Fruit fly (Drosophila melanogaster): Measurements from ENCODE around the gene CG11131.

The CG11131 gene

DNA sequence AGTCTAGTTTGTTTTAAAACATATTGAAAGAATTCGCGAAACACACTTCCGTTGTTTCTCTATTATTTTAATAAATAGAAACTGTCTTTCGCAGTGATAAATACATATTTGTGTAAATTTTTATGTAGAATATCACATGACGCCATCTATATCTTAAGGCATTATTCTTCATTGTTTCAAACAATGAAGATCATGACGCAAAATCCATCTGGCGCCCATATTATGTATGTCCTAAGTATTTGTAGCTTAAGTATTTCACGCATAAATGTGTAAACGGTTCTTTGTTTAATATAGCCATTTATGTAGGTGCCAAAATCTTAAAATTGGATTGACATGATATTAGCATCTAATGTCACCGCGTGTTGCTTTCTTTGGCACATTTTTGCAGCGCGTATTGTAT is 41.7 kb downstream of the CG11131 start:
- no peak for TF ChIP-seq woc (GFP tag; optimal IDR thresholded peaks at IDR 0.05)
- no peak for TF ChIP-seq HLH106 (tag; optimal IDR thresholded peaks at IDR 0.05)
- TF ChIP-seq CG32264 (GFP tag; optimal IDR thresholded peaks at IDR 0.05): no peak
- no peak for TF ChIP-seq dmrt93B (GFP tag; optimal IDR thresholded peaks at IDR 0.05)
- TF ChIP-seq foxo (GFP tag; optimal IDR thresholded peaks at IDR 0.05): no peak
- TF ChIP-seq GATAd (GFP tag; optimal IDR thresholded peaks at IDR 0.05): no peak

DNA sequence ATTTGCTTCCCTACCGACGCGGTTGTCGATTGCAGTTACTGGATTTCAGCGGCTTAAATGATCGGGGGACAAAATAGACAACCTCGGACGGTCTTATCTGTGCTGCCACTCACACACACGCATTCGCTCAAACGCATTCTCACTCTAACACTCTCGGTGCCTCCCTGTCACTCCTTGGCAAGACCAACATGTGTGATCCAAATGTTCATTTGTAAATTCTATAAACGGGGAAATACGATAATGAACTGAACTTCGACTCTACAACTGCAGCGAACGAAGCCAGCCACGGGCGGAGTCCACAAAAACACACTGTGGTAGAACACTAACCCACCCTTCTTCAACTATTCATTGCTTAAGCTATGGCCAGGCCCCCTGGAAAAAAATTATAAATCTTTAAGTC is 44.9 kb downstream of the CG11131 start:
- TF ChIP-seq sv (GFP tag; optimal IDR thresholded peaks at IDR 0.05): no peak
- TF ChIP-seq OdsH (GFP tag; optimal IDR thresholded peaks at IDR 0.05): no peak
- TF ChIP-seq Hnf4 (GFP tag; optimal IDR thresholded peaks at IDR 0.05): no peak
- TF ChIP-seq Hr83 (GFP tag; optimal IDR thresholded peaks at IDR 0.05; ENCODE audit: poor library complexity, severe bottlenecking): no peak
- TF ChIP-seq woc (GFP tag; optimal IDR thresholded peaks at IDR 0.05): no peak
- no peak for TF ChIP-seq tai (GFP tag; optimal IDR thresholded peaks at IDR 0.05)
- no peak for TF ChIP-seq jim (GFP tag; optimal IDR thresholded peaks at IDR 0.05)
- no peak for TF ChIP-seq dsf (GFP tag; optimal IDR thresholded peaks at IDR 0.05; ENCODE audit: borderline replicate concordance)
- no peak for TF ChIP-seq foxo (GFP tag; optimal IDR thresholded peaks at IDR 0.05)
- TF ChIP-seq fru (GFP tag; optimal IDR thresholded peaks at IDR 0.05): no peak

DNA sequence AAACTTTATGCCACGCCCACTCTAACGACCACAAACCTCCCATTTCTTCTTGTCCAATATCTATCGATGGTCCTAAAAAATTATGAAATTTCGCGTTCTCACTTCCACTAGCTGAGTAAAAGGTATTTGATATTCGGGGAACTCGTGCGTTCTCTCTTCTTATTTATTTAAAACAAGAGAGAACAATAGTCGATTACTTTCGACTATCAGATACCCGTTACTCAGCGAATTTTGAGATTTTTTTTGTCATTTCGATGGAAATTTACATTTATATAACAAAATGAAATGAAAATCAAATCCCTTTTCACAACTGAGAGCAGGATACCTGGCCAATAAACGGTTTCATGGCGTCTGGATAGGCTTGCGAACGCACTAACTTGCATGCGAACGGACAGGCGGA is 45.9 kb downstream of the CG11131 start:
- TF ChIP-seq CG32264 (GFP tag; optimal IDR thresholded peaks at IDR 0.05) (no peak), CG9705 (GFP tag; optimal IDR thresholded peaks at IDR 0.05) (no peak), pan (optimal IDR thresholded peaks at IDR 0.05) (no peak), CrebA (GFP tag; optimal IDR thresholded peaks at IDR 0.05; ENCODE audit: borderline replicate concordance) (no peak), h (GFP tag; optimal IDR thresholded peaks at IDR 0.05) (no peak), foxo (GFP tag; optimal IDR thresholded peaks at IDR 0.05) (no peak), GATAd (GFP tag; optimal IDR thresholded peaks at IDR 0.05) (no peak)

DNA sequence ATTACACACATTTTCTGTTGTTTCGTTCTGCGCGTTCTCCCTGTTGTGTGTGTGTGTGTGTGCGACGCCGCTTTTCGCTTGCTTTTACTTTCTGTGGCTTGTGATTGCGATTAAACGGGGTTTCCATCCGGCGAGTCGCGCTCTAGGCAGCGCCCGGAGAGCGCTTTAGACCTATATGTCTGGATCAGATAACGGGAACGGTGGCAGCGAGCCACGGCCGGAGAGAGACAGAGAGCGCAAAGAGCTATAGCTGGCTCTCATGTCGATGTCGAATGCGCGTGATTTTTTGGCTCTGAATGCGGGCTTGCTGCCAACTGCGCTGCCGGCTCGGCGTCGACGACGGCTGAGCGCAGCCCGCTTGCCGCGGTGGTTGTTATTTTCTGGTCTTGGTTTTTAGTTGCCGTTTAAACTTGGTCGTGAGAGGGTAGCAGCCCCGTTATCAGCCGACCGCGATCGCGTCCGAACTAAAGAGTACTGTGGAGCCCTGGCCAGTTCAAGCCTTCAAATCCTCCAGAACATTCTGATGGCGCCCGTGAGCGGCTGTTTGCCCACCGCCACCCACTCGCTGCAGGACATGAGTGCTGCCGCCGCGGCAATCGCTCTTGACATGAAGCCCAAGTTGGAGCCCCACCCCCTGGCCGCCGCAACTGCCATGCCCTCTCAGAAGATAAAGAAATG is 46.9 kb downstream of the CG11131 start, which contains the start of gene Mes2:
TSS of gene Mes2 (plus strand) at position 394 of the 678 bp plus-strand sequence.
- TF ChIP-seq Jra (GFP tag; optimal IDR thresholded peaks at IDR 0.05) (no peak), Dif (GFP tag; optimal IDR thresholded peaks at IDR 0.05; ENCODE audit: partially characterized antibody) (peak; percentile 52), dl (GFP tag; optimal IDR thresholded peaks at IDR 0.05; ENCODE audit: insufficient read depth in 1 of 2, partially characterized antibody in 2 of 2) (peak; percentile 27 to 75), Rel (GFP tag; optimal IDR thresholded peaks at IDR 0.05) (no peak), Rel (tag; optimal IDR thresholded peaks at IDR 0.05) (peak; percentile 63)

DNA sequence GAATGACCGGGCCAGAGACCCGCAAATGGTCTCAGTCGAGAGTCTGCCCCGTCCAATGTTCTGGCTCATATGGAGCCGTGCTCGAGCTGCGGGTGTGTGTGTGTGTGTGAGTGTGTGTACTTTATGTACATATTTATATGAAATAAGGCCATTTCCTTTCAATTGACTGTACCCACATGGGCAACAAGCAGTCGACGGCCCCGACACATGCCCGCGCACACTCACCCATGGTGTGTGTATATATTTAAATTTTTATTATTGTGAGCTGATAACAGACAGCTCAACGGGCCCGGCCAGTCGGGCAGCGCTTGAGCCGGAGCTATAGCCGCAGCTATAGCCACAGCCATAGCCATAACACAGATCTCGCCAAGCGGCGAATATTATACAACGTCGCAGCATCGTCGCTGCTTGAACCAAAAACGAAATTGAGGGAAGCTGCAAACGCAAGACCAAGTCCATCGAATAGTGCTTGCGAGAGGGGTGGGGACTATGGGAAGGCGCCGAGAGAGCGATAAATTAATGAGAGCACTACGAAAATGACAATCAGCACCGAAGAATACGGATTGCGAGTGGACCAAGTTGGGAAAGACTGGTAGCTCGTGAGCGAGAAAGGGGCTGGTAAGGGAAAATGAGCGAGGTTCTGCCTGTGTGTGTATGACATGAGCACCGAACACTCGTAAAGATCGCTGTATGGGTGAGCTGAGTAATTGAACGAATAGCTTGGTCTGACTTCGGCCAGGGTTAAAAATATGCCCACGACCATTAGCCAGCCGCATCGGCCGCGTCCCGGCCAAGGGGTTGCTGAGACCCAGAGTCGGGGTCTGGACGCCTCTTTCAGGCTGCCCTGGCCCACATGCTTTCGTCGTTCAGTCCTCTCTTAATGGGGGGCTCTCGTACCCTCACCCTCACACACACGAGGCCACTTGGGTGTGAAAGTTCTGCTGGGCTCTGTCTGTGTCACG is 49.7 kb downstream of the CG11131 start:
- TF ChIP-seq rgr (GFP tag; optimal IDR thresholded peaks at IDR 0.05) (no peak), sage (GFP tag; optimal IDR thresholded peaks at IDR 0.05) (no peak), CG32264 (GFP tag; optimal IDR thresholded peaks at IDR 0.05) (no peak), CrebA (GFP tag; optimal IDR thresholded peaks at IDR 0.05; ENCODE audit: borderline replicate concordance) (no peak), dsf (GFP tag; optimal IDR thresholded peaks at IDR 0.05; ENCODE audit: borderline replicate concordance) (no peak), N (GFP tag; optimal IDR thresholded peaks at IDR 0.05) (no peak), foxo (GFP tag; optimal IDR thresholded peaks at IDR 0.05) (no peak), Rel (GFP tag; optimal IDR thresholded peaks at IDR 0.05) (no peak), Rel (tag; optimal IDR thresholded peaks at IDR 0.05) (no peak), usp (GFP tag; optimal IDR thresholded peaks at IDR 0.05) (no peak), ey (GFP tag; optimal IDR thresholded peaks at IDR 0.05) (no peak), Vsx2 (GFP tag; optimal IDR thresholded peaks at IDR 0.05; ENCODE audit: partially characterized antibody) (no peak), dl (GFP tag; optimal IDR thresholded peaks at IDR 0.05; ENCODE audit: insufficient read depth in 1 of 2, partially characterized antibody in 2 of 2) (no peak), Dif (GFP tag; optimal IDR thresholded peaks at IDR 0.05; ENCODE audit: partially characterized antibody) (no peak), OdsH (GFP tag; optimal IDR thresholded peaks at IDR 0.05) (no peak), lola (GFP tag; optimal IDR thresholded peaks at IDR 0.05) (no peak), tai (GFP tag; optimal IDR thresholded peaks at IDR 0.05) (no peak), CG9705 (GFP tag; optimal IDR thresholded peaks at IDR 0.05) (no peak), Abd-B (GFP tag; optimal IDR thresholded peaks at IDR 0.05) (no peak), Myc (optimal IDR thresholded peaks at IDR 0.05) (no peak)
